Worm (Caenorhabditis elegans): ENCODE results near the gene F08F8.9.
A peak's percentile ranks its signal among the peaks of the same experiment; 100 is the strongest.

F08F8.9 gene

ce11 chrIII:7305649-7305977 is 48.2 kb downstream of the F08F8.9 start (continued):
- no peak for TF ChIP-seq fkh-8 (tag; optimal IDR thresholded peaks at IDR 0.05)
- peak in 1 of 2 experiments; percentile 19 for TF ChIP-seq lin-35 (GFP tag; optimal IDR thresholded peaks at IDR 0.05)
- peak in 1 of 2 experiments; percentile 5 for TF ChIP-seq mdl-1 (tag; optimal IDR thresholded peaks at IDR 0.05)
- TF ChIP-seq nhr-77 (tag; optimal IDR thresholded peaks at IDR 0.05) = no peak
- TF ChIP-seq unc-30 (tag; optimal IDR thresholded peaks at IDR 0.05) = no peak

DNA sequence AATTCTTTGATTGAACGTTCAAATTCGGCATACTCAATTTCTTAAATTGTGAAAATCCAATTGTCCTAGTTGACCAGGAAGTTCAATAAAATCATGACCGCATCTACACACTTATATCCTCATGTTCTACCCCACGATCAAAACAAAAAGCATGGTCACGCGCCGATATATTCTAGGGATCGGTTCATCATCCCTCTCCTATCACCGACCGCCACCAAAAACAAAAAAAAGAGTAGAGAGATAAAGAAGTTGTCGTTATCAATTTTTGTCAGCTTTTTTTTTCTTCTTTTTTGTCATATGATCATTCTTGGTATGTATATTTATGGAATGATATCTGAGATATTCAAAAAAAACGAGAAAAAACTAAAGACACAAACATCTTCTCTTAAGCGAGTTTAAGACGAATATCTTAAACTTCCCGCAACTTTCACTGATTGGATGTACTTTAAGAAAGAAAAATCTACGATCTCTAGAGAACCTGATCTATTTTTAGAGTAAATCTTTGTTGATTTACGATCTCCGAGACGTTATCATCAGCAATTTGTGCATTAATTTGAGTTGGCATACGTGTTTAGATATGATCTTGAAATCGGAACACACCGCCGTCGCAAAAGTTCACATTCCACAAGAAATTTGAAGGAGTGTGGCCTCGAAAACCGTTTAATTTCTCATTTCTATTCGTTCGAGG is 48.7 kb downstream of the F08F8.9 start:
- TF ChIP-seq tbx-2 (tag; optimal IDR thresholded peaks at IDR 0.05) = peak; percentile 54
- TF ChIP-seq nhr-12 (tag; optimal IDR thresholded peaks at IDR 0.05) = no peak
- no peak for TF ChIP-seq efl-1 (optimal IDR thresholded peaks at IDR 0.05)
- TF ChIP-seq efl-1 (GFP tag; optimal IDR thresholded peaks at IDR 0.05 in 1 of 2) = peak in 1 of 2 experiments; percentile 15
- TF ChIP-seq nhr-85 (tag) = peak; percentile 79
- no peak for TF ChIP-seq fkh-10 (GFP tag; optimal IDR thresholded peaks at IDR 0.05)
- TF ChIP-seq elt-2 (tag; optimal IDR thresholded peaks at IDR 0.05) = peak; percentile 1
- peak in 1 of 2 experiments; percentile 24 for TF ChIP-seq lsy-2 (tag; optimal IDR thresholded peaks at IDR 0.05)
- no peak for TF ChIP-seq unc-30 (tag; optimal IDR thresholded peaks at IDR 0.05)
- TF ChIP-seq nhr-84 (tag; optimal IDR thresholded peaks at IDR 0.05) = no peak
- peak; percentile 71 for TF ChIP-seq nhr-20 (tag; optimal IDR thresholded peaks at IDR 0.05)
- TF ChIP-seq unc-86 (tag; optimal IDR thresholded peaks at IDR 0.05) = no peak
- TF ChIP-seq C04F5.9 (tag; optimal IDR thresholded peaks at IDR 0.05) = no peak
- TF ChIP-seq nhr-76 (tag; optimal IDR thresholded peaks at IDR 0.05) = no peak
- TF ChIP-seq Y116A8C.19 (tag; optimal IDR thresholded peaks at IDR 0.05; ENCODE audit: borderline replicate concordance) = no peak
- no peak for TF ChIP-seq xbp-1 (tag; optimal IDR thresholded peaks at IDR 0.05)
- no peak for TF ChIP-seq fos-1 (tag; optimal IDR thresholded peaks at IDR 0.05)
- TF ChIP-seq ets-5 (GFP tag; IDR thresholded peaks at IDR 0.05) = no peak
- TF ChIP-seq mep-1 (tag; optimal IDR thresholded peaks at IDR 0.05) = no peak
- TF ChIP-seq pqm-1 (tag; optimal IDR thresholded peaks at IDR 0.05) = no peak
- TF ChIP-seq alr-1 (tag; optimal IDR thresholded peaks at IDR 0.05; ENCODE audit: borderline replicate concordance) = no peak
- peak; percentile 65 for TF ChIP-seq nhr-71 (tag; optimal IDR thresholded peaks at IDR 0.05)
- no peak for TF ChIP-seq ztf-4 (tag; optimal IDR thresholded peaks at IDR 0.05)
- TF ChIP-seq hlh-17 (GFP tag; optimal IDR thresholded peaks at IDR 0.05; ENCODE audit: borderline replicate concordance) = no peak
- no peak for TF ChIP-seq ceh-82 (tag; optimal IDR thresholded peaks at IDR 0.05)
- TF ChIP-seq blmp-1 (tag; optimal IDR thresholded peaks at IDR 0.05) = peak; percentile 73
- TF ChIP-seq lir-3 (tag; optimal IDR thresholded peaks at IDR 0.05; ENCODE audit: poor library complexity) = peak; percentile 10
- TF ChIP-seq snu-23 (GFP tag; optimal IDR thresholded peaks at IDR 0.05) = peak; percentile 56
- TF ChIP-seq jun-1 (tag; optimal IDR thresholded peaks at IDR 0.05) = no peak
- TF ChIP-seq unc-62 (GFP tag; optimal IDR thresholded peaks at IDR 0.05) = no peak
- no peak for TF ChIP-seq aha-1 (tag; optimal IDR thresholded peaks at IDR 0.05)
- TF ChIP-seq C34B4.2 (tag; optimal IDR thresholded peaks at IDR 0.05) = no peak
- TF ChIP-seq hpl-2 (GFP tag; optimal IDR thresholded peaks at IDR 0.05) = no peak
- no peak for TF ChIP-seq ztf-11 (tag; optimal IDR thresholded peaks at IDR 0.05)
- TF ChIP-seq lin-14 (GFP tag; optimal IDR thresholded peaks at IDR 0.05) = peak; percentile 52
- TF ChIP-seq lin-15B (tag; optimal IDR thresholded peaks at IDR 0.05) = no peak
- no peak for TF ChIP-seq aly-2 (tag; optimal IDR thresholded peaks at IDR 0.05)
- TF ChIP-seq zip-4 (GFP tag; optimal IDR thresholded peaks at IDR 0.05) = no peak
- no peak for TF ChIP-seq vab-15 (tag; optimal IDR thresholded peaks at IDR 0.05)
- TF ChIP-seq unc-98 (GFP tag; IDR thresholded peaks at IDR 0.05) = no peak
- TF ChIP-seq C16A3.4 (tag; optimal IDR thresholded peaks at IDR 0.05) = peak; percentile 11
- no peak for TF ChIP-seq fkh-8 (tag; optimal IDR thresholded peaks at IDR 0.05)
- TF ChIP-seq hlh-4 (tag; optimal IDR thresholded peaks at IDR 0.05) = no peak
- TF ChIP-seq tlp-1 (tag; optimal IDR thresholded peaks at IDR 0.05) = no peak
- TF ChIP-seq egl-27 (tag; optimal IDR thresholded peaks at IDR 0.05) = no peak
- TF ChIP-seq nhr-19 (GFP tag; conservative IDR thresholded peaks at IDR 0.05) = peak; percentile 49
- no peak for TF ChIP-seq skn-1 (tag; optimal IDR thresholded peaks at IDR 0.05)
- TF ChIP-seq nhr-47 (tag; optimal IDR thresholded peaks at IDR 0.05) = peak; percentile 23
